Worm (Caenorhabditis elegans) whole organism, early embryonic: ENCODE data around the gene spp-16.

Source experiments
- B0310.2 ChIP-seq: sonication (generic microtip); optimal IDR thresholded peaks from 2 replicates; lab custom pipeline; 2016; ENCODE audit warnings: mild to moderate bottlenecking, missing genetic modification characterization, missing compliant biosample characterization
- aly-1 ChIP-seq: sonication (generic microtip); optimal IDR thresholded peaks from 2 replicates; lab custom pipeline; 2016; ENCODE audit warnings: missing genetic modification characterization, missing compliant biosample characterization
- ama-1 ChIP-seq: fragments of 150-350 bp; optimal IDR thresholded peaks from 2 replicates; lab custom pipeline; 2014
- ceh-36 ChIP-seq: sonication (generic microtip); optimal IDR thresholded peaks from 2 replicates; lab custom pipeline; 2016; ENCODE audit warnings: missing genetic modification characterization, inconsistent platforms, missing compliant biosample characterization
- ets-7 ChIP-seq: sonication (generic microtip); optimal IDR thresholded peaks from 2 replicates; lab custom pipeline; 2016; ENCODE audit warnings: missing genotype, missing genetic modification characterization, missing compliant biosample characterization
- flt-1 ChIP-seq: fragments of 200-800 bp; sonication (Bioruptor generic); IDR thresholded peaks from 2 replicates; pipeline ENCODE4 v1.3.6; 2022; ENCODE audit warnings: missing genetic modification characterization, missing compliant biosample characterization
- hmbx-1 ChIP-seq: sonication (generic microtip); optimal IDR thresholded peaks from 2 replicates; lab custom pipeline; 2016; ENCODE audit warnings: mild to moderate bottlenecking, missing genetic modification characterization, missing compliant biosample characterization
- hmg-4 ChIP-seq: fragments of 200-800 bp; sonication (Bioruptor generic); optimal IDR thresholded peaks from 2 replicates; lab custom pipeline; 2018; ENCODE audit warnings: mild to moderate bottlenecking, missing genetic modification characterization, missing compliant biosample characterization
- hnd-1 ChIP-seq: sonication (generic microtip); optimal IDR thresholded peaks from 2 replicates; lab custom pipeline; 2016; ENCODE audit warnings: missing genetic modification characterization, missing compliant biosample characterization
- pes-1 ChIP-seq: fragments of 200-800 bp; sonication (Bioruptor generic); IDR thresholded peaks from 2 replicates; pipeline ENCODE4 v1.3.6; 2022; ENCODE audit warnings: missing genetic modification reagents, missing genetic modification characterization, missing compliant biosample characterization
- scrt-1 ChIP-seq: fragments of 200-800 bp; sonication (Bioruptor generic); IDR thresholded peaks from 2 replicates; pipeline ENCODE4 v1.3.6; 2022; ENCODE audit warnings: missing genetic modification characterization, missing compliant biosample characterization
- sea-1 ChIP-seq: fragments of 200-800 bp; sonication (Bioruptor generic); conservative IDR thresholded peaks from 2 replicates; pipeline ENCODE4 v1.3.6; 2022; ENCODE audit warnings: missing genetic modification characterization, missing compliant biosample characterization

The spp-16 gene

DNA sequence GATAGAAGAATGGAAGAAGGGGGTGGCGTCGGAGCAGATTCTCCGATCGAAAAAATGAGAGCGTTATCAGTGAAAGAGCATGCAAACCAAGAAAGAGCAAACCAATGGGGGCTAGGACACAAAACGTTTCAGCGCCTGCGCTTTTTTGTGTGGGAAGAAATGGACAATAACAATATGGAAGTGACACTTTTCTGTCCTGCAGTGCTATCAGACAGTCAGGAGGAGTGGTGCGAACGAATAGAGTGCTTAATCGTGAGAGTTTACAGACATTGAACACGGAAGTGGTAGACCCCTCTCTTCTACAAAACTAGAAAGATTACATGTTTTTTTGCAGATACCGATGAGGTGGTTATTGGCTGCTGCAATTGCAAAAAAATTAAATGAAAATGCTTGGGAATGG is 45.7 kb downstream of the spp-16 start:
- TF ChIP-seq ets-7 (no peak), hnd-1 (tag; lab: Kevin White, UChicago) (no peak), B0310.2 (tag; lab: Kevin White, UChicago) (no peak), pes-1 (no peak), sea-1 (GFP tag; lab: Robert Waterston, UW) (no peak), scrt-1 (GFP tag; lab: Robert Waterston, UW) (no peak), aly-1 (no peak)

DNA sequence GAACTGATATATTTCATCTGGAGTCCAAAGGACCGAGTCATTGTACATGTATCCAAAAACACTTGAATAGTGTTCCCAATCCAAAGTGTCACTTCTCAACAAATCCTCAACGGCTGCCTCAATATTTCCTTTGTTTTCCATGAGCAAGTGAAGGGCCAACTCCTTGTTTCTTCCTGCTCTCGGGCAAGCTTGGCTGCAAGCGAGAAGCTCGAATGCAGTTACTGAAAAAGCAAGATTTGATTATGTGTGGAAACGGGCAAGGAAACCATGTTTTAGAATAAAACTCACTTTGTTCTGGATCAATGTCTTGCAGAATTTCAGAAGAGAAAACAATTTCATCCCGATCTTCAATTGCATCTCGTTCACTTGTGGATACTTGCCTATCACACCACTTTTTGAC is 46.9 kb downstream of the spp-16 start:
- TF ChIP-seq ama-1 (no peak), flt-1 (GFP tag; lab: Robert Waterston, UW) (no peak), B0310.2 (tag; lab: Kevin White, UChicago) (no peak), ceh-36 (tag; lab: Kevin White, UChicago) (no peak), hmbx-1 (tag; lab: Kevin White, UChicago) (no peak), hmg-4 (GFP tag; lab: Kevin White, UChicago) (no peak), pes-1 (no peak)
